Worm (Caenorhabditis elegans) whole organism, early embryonic: Measurements from ENCODE around the gene alg-4.

ENCODE experiments used
- ama-1 ChIP-seq: fragments of 150-350 bp; optimal IDR thresholded peaks from 2 replicates; lab custom pipeline; 2014
- ceh-13 ChIP-seq: fragments of 200-800 bp; sonication (Bioruptor generic); optimal IDR thresholded peaks from 2 replicates; lab custom pipeline; 2018; ENCODE audit warnings: mild to moderate bottlenecking, missing genetic modification characterization, missing compliant biosample characterization
- ceh-36 ChIP-seq: sonication (generic microtip); optimal IDR thresholded peaks from 2 replicates; lab custom pipeline; 2016; ENCODE audit warnings: missing genetic modification characterization, inconsistent platforms, missing compliant biosample characterization
- ets-7 ChIP-seq: sonication (generic microtip); optimal IDR thresholded peaks from 2 replicates; lab custom pipeline; 2016; ENCODE audit warnings: missing genotype, missing genetic modification characterization, missing compliant biosample characterization
- flt-1 ChIP-seq: fragments of 200-800 bp; sonication (Bioruptor generic); IDR thresholded peaks from 2 replicates; pipeline ENCODE4 v1.3.6; 2022; ENCODE audit warnings: missing genetic modification characterization, missing compliant biosample characterization
- hmbx-1 ChIP-seq: sonication (generic microtip); optimal IDR thresholded peaks from 2 replicates; lab custom pipeline; 2016; ENCODE audit warnings: mild to moderate bottlenecking, missing genetic modification characterization, missing compliant biosample characterization
- hnd-1 ChIP-seq: sonication (generic microtip); optimal IDR thresholded peaks from 2 replicates; lab custom pipeline; 2016; ENCODE audit warnings: missing genetic modification characterization, missing compliant biosample characterization
- pes-1 ChIP-seq: fragments of 200-800 bp; sonication (Bioruptor generic); IDR thresholded peaks from 2 replicates; pipeline ENCODE4 v1.3.6; 2022; ENCODE audit warnings: missing genetic modification reagents, missing genetic modification characterization, missing compliant biosample characterization
- sea-1 ChIP-seq: fragments of 200-800 bp; sonication (Bioruptor generic); conservative IDR thresholded peaks from 2 replicates; pipeline ENCODE4 v1.3.6; 2022; ENCODE audit warnings: missing genetic modification characterization, missing compliant biosample characterization
- tbx-37 ChIP-seq: fragments of 200-800 bp; sonication (Bioruptor generic); conservative IDR thresholded peaks from 2 replicates; pipeline ENCODE4 v1.3.6; 2022; ENCODE audit warnings: missing genetic modification reagents, missing genetic modification characterization, missing compliant biosample characterization

DNA sequence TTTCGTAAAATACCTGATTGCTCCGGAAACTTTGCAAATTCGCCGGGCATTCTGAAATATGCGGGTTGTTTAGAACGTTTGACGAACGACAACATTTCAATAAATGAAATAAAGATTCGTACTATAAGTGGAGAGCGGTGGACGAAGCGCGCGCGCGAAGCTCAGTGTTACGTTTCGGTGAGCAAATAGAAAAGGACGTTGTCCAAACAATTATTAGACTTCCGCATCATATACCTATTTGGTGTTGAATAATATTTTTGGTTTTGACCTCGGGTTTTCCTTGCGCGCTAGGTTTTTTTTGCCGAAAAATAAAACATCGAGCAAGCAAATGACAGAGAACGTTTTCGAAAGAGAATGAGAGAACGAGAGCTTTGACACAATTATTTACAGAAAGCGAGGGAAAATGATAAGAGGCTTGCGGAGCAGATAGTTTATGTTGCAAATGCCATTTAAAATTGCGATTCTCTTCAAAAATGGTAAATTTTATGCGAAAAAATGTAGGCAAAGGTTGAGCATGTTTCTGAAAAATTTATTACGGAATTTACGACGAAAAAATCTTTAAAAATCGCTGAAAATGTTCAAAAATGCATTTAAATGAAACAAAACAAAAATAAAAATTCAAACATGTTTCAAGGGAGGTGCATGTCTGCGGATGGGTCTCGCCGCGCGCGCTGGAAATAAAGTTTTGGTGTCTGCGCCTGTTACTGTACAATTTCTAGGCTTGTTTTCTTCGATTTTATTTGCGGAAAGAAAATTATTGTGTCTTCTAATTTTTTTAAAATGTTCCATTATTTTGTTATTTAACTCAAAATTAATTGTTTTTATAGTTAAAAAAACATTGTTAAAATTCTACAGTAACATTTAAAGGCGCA, 19.6 kb upstream of the alg-4 start, which contains the start of the genes cyld-1 and F40F12.9:
- TF ChIP-seq tbx-37 (GFP tag; lab: Robert Waterston, UW): no peak
- no peak for TF ChIP-seq ceh-36 (tag; lab: Kevin White, UChicago)
- TF ChIP-seq ama-1 (lab: Kevin White, UChicago): no peak
- no peak for TF ChIP-seq pes-1 (GFP tag; lab: Robert Waterston, UW)
- no peak for TF ChIP-seq sea-1 (GFP tag; lab: Robert Waterston, UW)
- no peak for TF ChIP-seq flt-1 (GFP tag; lab: Robert Waterston, UW)
- TF ChIP-seq hmbx-1 (tag; lab: Kevin White, UChicago): no peak
- no peak for TF ChIP-seq ceh-13 (GFP tag; lab: Kevin White, UChicago)
- TF ChIP-seq hnd-1 (tag; lab: Kevin White, UChicago): no peak
- no peak for TF ChIP-seq ets-7 (tag; lab: Kevin White, UChicago)
